Worm (Caenorhabditis elegans) whole organism, mixed stage, embryonic: ENCODE measurements around the gene egl-9.

ENCODE experiments used
- elt-1 ChIP-seq: sonication (generic microtip); optimal IDR thresholded peaks from 2 replicates; lab custom pipeline; 2017; ENCODE audit warnings: missing genetic modification characterization, mild to moderate bottlenecking, missing compliant biosample characterization, antibody characterized with exemption, moderate library complexity, borderline replicate concordance; ENCODE audit not compliant: insufficient read depth
- lin-13 ChIP-seq: fragments of 150-350 bp; optimal IDR thresholded peaks from 2 replicates; lab custom pipeline; 2014; ENCODE audit warnings: missing biosample characterization, missing genetic modification characterization
- nhr-12 ChIP-seq: fragments of 150-350 bp; optimal IDR thresholded peaks from 2 replicates; lab custom pipeline; 2014; ENCODE audit warnings: missing biosample characterization, missing genetic modification characterization
- nhr-28 ChIP-seq: fragments of 150-350 bp; optimal IDR thresholded peaks from 2 replicates; lab custom pipeline; 2014; ENCODE audit warnings: missing biosample characterization, missing genetic modification characterization
- snpc-4 ChIP-seq: fragments of 150-350 bp; optimal IDR thresholded peaks from 2 replicates; lab custom pipeline; 2014; ENCODE audit warnings: missing biosample characterization, missing genetic modification characterization
- sptf-1 ChIP-seq: sonication (generic microtip); optimal IDR thresholded peaks from 2 replicates; lab custom pipeline; 2017; ENCODE audit warnings: mild to moderate bottlenecking, missing genetic modification characterization, moderate library complexity, missing compliant biosample characterization
- ztf-11 ChIP-seq: fragments of 150-350 bp; optimal IDR thresholded peaks from 2 replicates; lab custom pipeline; 2014; ENCODE audit warnings: missing biosample characterization, missing genetic modification characterization

ce11 chrV:10457247-10457646 is 11.1 kb upstream of the egl-9 start, which contains the start of gene F22E12.1:
- TF ChIP-seq nhr-12 (no peak), lin-13 (tag; lab: Kevin White, UChicago) (no peak), elt-1 (no peak), ztf-11 (tag; lab: Kevin White, UChicago) (no peak), snpc-4 (tag; lab: Kevin White, UChicago) (no peak), sptf-1 (tag; lab: Kevin White, UChicago) (no peak), nhr-28 (tag; lab: Kevin White, UChicago) (no peak)
